Fruit fly (Drosophila melanogaster) S2 (cell line): ENCODE measurements around the gene CG14355.

Source experiments
- CG8478 ChIP-seq: fragments of >200 bp; optimal IDR thresholded peaks from 2 replicates; lab custom pipeline; 2018
- CTCF ChIP-seq, 2 experiments: fragments of >200 bp; optimal IDR thresholded peaks; 2 replicates each; lab custom pipeline; 2018

CG14355 gene

dm6 chr3R:14151840-14152239 is at the start of gene CG14355:
TSS of gene CG14355 (minus strand) at chr3R:14151940.
- TF ChIP-seq CG8478 (lab: Kevin White, UChicago) (no peak), CTCF (optimal IDR thresholded peaks at IDR 0.05; lab: Kevin White, UChicago) (no peak)

DNA sequence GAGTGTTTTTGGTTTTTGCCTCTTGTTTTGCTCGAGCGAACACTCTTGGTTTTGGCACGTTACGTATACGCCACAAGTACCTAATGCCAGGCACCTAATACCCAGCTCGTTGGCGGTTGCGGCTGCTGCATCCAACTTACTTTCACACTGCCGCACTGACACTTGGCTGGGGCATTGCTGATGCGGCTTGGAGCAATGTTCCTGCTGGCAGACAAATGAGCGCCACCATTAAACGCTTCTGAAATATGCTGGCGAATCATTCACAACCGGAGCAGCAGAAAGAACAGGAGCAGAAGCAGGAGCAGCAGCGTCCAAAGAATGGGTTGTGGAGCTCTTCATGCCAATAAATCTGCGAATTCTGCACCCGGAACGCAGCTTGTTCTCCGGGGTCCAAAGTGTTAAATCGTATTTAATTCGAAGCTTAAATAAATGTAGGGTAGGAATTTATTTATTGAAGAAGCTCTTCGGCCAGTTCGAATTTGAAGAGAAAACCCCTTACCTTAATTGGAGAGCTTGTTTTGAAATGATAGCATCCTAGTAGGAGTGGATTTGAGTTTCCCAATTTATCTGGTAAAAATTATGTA is 10.5 kb upstream of the CG14355 start, which contains the start of gene CG3199:
CG3199 (plus strand) TSS at position 534 of the 584 bp plus-strand sequence.
- TF ChIP-seq CTCF (optimal IDR thresholded peaks at IDR 0.05; lab: Kevin White, UChicago) (no peak), CG8478 (lab: Kevin White, UChicago) (no peak)

DNA sequence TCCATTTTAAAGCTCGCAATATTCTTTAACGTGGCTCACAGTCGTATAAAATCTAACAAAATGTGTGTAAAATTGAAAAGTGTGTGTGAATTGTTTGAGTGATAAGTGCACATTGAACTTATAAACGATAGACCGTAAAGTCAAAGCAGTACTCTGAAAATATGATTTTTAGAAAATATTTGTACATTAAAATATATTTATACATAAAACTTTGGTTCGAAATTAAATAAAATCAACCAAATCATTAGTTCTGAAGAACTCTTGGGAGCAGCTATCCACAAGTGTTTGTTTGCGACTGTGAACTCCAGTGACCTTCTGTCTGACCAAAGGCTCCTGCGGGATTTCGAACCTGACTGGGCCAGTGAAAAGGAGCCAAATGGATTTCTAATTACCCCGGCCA is 8.4 kb upstream of the CG14355 start, which contains the start of gene CG31327:
CG31327 (minus strand) TSS at position 101 of the 400 bp plus-strand sequence.
- TF ChIP-seq CG8478 (lab: Kevin White, UChicago) (no peak), CTCF (optimal IDR thresholded peaks at IDR 0.05; lab: Kevin White, UChicago) (no peak)

dm6 chr3R:14157331-14157730 is 5.6 kb upstream of the CG14355 start, which contains the start of gene CG31533:
TSS of gene CG31533 (minus strand) at chr3R:14157431.
- TF ChIP-seq CG8478 (lab: Kevin White, UChicago) (no peak), CTCF (optimal IDR thresholded peaks at IDR 0.05; lab: Kevin White, UChicago) (no peak)

dm6 chr3R:14154341-14154740 is 2.6 kb upstream of the CG14355 start, which contains the start of gene CG44215:
TSS of gene CG44215 (minus strand) at chr3R:14154441.
- TF ChIP-seq CTCF (optimal IDR thresholded peaks at IDR 0.05; lab: Kevin White, UChicago) (no peak), CG8478 (lab: Kevin White, UChicago) (no peak)

DNA sequence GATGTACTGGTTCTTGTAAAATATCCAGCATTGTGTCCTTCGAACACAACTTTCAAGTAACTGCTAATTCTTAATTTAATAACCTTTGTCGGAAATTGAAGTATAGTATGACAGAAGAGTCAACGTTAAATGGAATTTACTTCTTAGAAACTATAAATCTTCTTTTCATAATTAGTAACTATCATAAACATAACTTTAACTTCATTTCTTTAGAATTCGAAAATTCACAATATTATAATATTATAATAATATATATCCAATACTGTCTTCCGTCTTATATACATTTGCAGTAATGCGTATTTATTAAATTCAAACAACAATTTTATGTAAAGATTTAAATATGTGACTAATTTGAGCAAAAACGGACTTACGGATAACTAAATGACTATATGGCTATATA is 2.0 kb upstream of the CG14355 start, which contains the start of gene Recs1:
Recs1 (minus strand) TSS at position 101 of the 400 bp plus-strand sequence.
- TF ChIP-seq CTCF (optimal IDR thresholded peaks at IDR 0.05; lab: Kevin White, UChicago) (no peak), CG8478 (lab: Kevin White, UChicago) (no peak)

DNA sequence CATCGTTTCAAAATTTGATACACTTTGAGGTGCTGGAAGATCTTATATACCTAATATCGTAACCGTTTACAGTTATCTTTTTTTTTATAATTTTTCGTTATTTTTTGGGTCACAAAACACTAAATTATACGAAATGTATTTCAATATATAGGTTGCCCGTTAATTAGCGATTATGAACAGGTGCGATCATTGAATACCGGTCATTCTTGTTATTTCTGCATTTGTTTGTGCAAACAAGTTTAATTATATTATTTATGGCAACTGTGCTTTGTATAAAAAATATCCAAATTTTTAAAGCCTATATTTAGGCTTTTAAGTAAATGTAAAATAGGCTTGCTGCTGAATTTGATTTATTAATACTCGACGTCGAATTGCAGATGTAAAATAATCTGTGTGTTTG is 810 bp upstream of the CG14355 start, which contains the start of gene CG42500:
CG42500 (minus strand) TSS at position 101 of the 400 bp plus-strand sequence.
- TF ChIP-seq CTCF (optimal IDR thresholded peaks at IDR 0.05; lab: Kevin White, UChicago) (no peak), CG8478 (lab: Kevin White, UChicago) (no peak)

DNA sequence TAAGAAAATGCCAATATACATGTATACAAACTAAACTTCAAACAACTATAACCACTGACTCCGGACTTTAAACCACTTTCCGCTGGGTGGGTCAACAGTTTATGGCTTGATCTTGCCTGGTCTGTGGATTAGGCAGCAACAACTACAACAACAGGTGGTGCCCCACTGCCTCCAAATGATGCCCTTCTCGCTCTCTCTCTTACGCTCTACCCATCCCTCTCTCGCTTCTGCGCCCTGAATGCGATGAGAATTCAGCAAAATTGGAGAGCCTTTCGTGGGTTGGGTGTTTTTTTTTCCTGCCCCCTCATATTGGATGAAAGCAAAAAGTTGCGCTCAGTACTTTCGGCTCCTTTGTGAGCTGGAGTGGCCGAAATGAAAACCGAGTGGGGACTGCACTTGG is 10.8 kb downstream of the CG14355 start:
- TF ChIP-seq CTCF (optimal IDR thresholded peaks at IDR 0.05; lab: Kevin White, UChicago) = no peak
- TF ChIP-seq CG8478 (lab: Kevin White, UChicago) = no peak

DNA sequence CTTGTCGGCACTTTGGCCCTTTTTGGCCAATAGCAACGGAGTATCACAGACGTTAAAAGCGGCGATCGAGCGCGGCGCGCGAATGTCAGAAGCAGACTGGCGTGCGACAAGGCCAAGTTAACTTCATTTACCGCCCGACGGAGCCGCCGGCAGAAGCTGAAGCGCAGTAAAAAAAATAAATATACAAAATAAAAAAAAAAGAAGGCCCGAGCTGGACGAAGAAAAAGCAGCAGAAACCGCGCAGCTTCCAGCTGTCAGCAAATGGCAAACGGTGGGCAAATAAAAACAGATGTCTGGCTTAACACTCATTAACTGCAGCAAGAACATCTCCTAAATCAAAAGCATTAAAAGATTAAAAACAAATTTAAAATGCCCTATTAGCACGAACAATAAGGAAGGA is 19.8 kb downstream of the CG14355 start, which contains the start of gene CG14356:
CG14356 (minus strand) TSS at position 101 of the 400 bp plus-strand sequence.
- TF ChIP-seq CG8478 (lab: Kevin White, UChicago) (no peak), CTCF (optimal IDR thresholded peaks at IDR 0.05; lab: Kevin White, UChicago) (no peak)

- TF ChIP-seq CTCF (optimal IDR thresholded peaks at IDR 0.05; lab: Kevin White, UChicago) = no peak
- TF ChIP-seq CG8478 (lab: Kevin White, UChicago) = no peak
Observed at dm6 chr3R:14125479-14126121, 26.1 kb downstream of the CG14355 start, which contains the start of the genes 140up and Polr2B. TSS of gene 140up (minus strand) at chr3R:14125548. TSS of gene Polr2B (plus strand) at chr3R:14125791.

- TF ChIP-seq CTCF (optimal IDR thresholded peaks at IDR 0.05; lab: Kevin White, UChicago) = no peak
- no peak for TF ChIP-seq CG8478 (lab: Kevin White, UChicago)
Observed at dm6 chr3R:14122347-14122812, 29.4 kb downstream of the CG14355 start, which contains the start of the genes Abi and twf. TSS of gene Abi (minus strand) at chr3R:14122420. TSS of gene twf (plus strand) at chr3R:14122654.

dm6 chr3R:14118350-14118749 is 33.4 kb downstream of the CG14355 start, which contains the start of gene Kif19A:
TSS of gene Kif19A (minus strand) at chr3R:14118450.
- TF ChIP-seq CG8478 (lab: Kevin White, UChicago) = no peak
- no peak for TF ChIP-seq CTCF (optimal IDR thresholded peaks at IDR 0.05; lab: Kevin White, UChicago)

DNA sequence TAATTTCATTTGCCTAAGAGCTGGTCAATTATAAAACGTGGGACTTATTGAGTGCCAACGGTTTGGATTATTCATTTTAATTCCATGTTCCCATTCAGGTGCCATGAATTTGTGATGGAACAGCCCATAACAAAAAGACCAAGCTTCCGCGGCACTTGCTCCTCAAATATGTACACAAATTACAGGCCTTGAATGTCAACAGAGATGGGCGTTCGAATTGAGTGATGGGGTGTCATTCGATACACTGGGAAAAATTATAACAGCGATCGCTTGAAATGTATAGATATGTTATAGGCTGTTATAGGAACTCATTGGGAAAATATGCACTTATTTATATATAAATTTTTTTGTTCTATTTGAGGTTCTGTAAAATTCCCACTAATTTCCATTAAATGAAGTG is 35.7 kb downstream of the CG14355 start:
- TF ChIP-seq CG8478 (lab: Kevin White, UChicago) = no peak
- no peak for TF ChIP-seq CTCF (optimal IDR thresholded peaks at IDR 0.05; lab: Kevin White, UChicago)

- TF ChIP-seq CG8478 (lab: Kevin White, UChicago) (no peak), CTCF (optimal IDR thresholded peaks at IDR 0.05; lab: Kevin White, UChicago) (no peak)
Observed at dm6 chr3R:14112066-14112465, 39.7 kb downstream of the CG14355 start, which contains the start of gene CG14357. TSS of gene CG14357 (minus strand) at chr3R:14112166.

- TF ChIP-seq CTCF (optimal IDR thresholded peaks at IDR 0.05; lab: Kevin White, UChicago) (no peak), CG8478 (lab: Kevin White, UChicago) (no peak)
Observed at dm6 chr3R:14109145-14109544, 42.6 kb downstream of the CG14355 start, which contains the start of gene Or88a. TSS of gene Or88a (plus strand) at chr3R:14109445.
